Worm (Caenorhabditis elegans) whole organism, L3 larva: Measurements from ENCODE around the gene C06E2.1.

Source experiments
- ama-1 ChIP-seq: fragments of 150-350 bp; optimal IDR thresholded peaks from 2 replicates; lab custom pipeline; 2018
- egl-27 ChIP-seq: sonication (generic microtip); optimal IDR thresholded peaks from 4 replicates; lab custom pipeline; 2017; ENCODE audit warnings: missing biosample characterization, missing genetic modification reagents, missing genetic modification characterization
- elt-2 ChIP-seq: sonication (generic microtip); optimal IDR thresholded peaks from 2 replicates; lab custom pipeline; 2016; ENCODE audit warnings: missing genetic modification reagents, mild to moderate bottlenecking, missing genetic modification characterization, missing compliant biosample characterization
- lin-15B ChIP-seq: fragments of 150-350 bp; optimal IDR thresholded peaks from 2 replicates; lab custom pipeline; 2014; ENCODE audit warnings: missing biosample characterization, missing genetic modification characterization
- nfya-1 ChIP-seq: sonication (generic microtip); optimal IDR thresholded peaks from 2 replicates; lab custom pipeline; 2017; ENCODE audit warnings: missing genetic modification characterization, mild to moderate bottlenecking, missing compliant biosample characterization, antibody characterized with exemption, moderate library complexity; ENCODE audit not compliant: insufficient read depth
- nhr-76 ChIP-seq: fragments of 150-350 bp; sonication (generic microtip); optimal IDR thresholded peaks from 5 replicates; lab custom pipeline; 2014; ENCODE audit warnings: missing biosample characterization, missing genetic modification characterization
- pha-4 ChIP-seq: fragments of 150-350 bp; optimal IDR thresholded peaks from 2 replicates; lab custom pipeline; 2014; ENCODE audit warnings: missing biosample characterization, missing genetic modification reagents, missing genetic modification characterization
- snpc-4 ChIP-seq: fragments of 150-350 bp; optimal IDR thresholded peaks from 2 replicates; lab custom pipeline; 2014; ENCODE audit warnings: missing biosample characterization, missing genetic modification characterization
- tbx-2 ChIP-seq: sonication (generic microtip); optimal IDR thresholded peaks from 2 replicates; lab custom pipeline; 2016; ENCODE audit warnings: mild to moderate bottlenecking, missing genetic modification characterization, missing compliant biosample characterization
- ztf-4 ChIP-seq: fragments of 150-350 bp; optimal IDR thresholded peaks from 2 replicates; lab custom pipeline; 2014; ENCODE audit warnings: missing biosample characterization, missing genetic modification characterization

DNA sequence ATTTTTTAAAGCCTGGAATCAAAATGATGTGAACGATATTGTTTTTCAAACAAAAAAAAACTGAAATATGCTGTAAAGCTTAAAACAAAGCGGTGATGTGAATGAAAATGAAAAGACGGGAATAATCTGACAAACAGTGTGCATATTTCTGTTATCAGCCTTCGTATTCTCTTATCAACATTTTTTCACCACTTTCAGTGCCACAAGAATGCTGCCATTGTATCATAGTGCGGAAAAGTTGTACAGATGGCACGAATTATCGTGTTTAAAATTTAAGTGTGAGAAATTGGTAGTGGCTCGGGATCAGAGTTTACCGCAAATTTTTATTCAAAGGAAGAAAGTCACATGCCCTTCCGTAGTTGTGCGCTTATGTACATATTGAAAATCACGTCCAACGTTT, 50.2 kb downstream of the C06E2.1 start, which contains the start of gene ifd-1:
- TF ChIP-seq lin-15B (no peak), ztf-4 (tag; lab: Kevin White, UChicago) (no peak), ama-1 (lab: Kevin White, UChicago) (no peak), tbx-2 (tag; lab: Kevin White, UChicago) (no peak), pha-4 (tag; lab: Kevin White, UChicago) (no peak), egl-27 (tag; lab: Kevin White, UChicago) (no peak), snpc-4 (tag; lab: Kevin White, UChicago) (no peak), nhr-76 (tag; lab: Kevin White, UChicago) (no peak), elt-2 (tag; lab: Kevin White, UChicago) (peak; percentile 95), nfya-1 (tag; lab: Kevin White, UChicago) (no peak)
